Worm (Caenorhabditis elegans) whole organism, L3 larva: Measurements from ENCODE around the gene ptr-8.
A peak's percentile ranks its signal among the peaks of the same experiment; 100 is the strongest.

Experiments
- R02D3.7 ChIP-seq: fragments of 150-350 bp; optimal IDR thresholded peaks from 2 replicates; lab custom pipeline; 2014; ENCODE audit warnings: missing biosample characterization, missing genetic modification characterization
- egl-27 ChIP-seq: sonication (generic microtip); optimal IDR thresholded peaks from 4 replicates; lab custom pipeline; 2017; ENCODE audit warnings: missing biosample characterization, missing genetic modification reagents, missing genetic modification characterization
- elt-3 ChIP-seq, 3 experiments: fragments of 150-350 bp in 1 of 3; sonication (generic microtip) in 2 of 3; optimal IDR thresholded peaks; 2 replicates in 2 of 3; 4 replicates in 1 of 3; lab custom pipeline; 2014 to 2017; ENCODE audit warnings: missing biosample characterization in 3 of 3, missing genetic modification characterization in 3 of 3
- nhr-11 ChIP-seq: fragments of 150-350 bp; optimal IDR thresholded peaks from 2 replicates; lab custom pipeline; 2014; ENCODE audit warnings: missing biosample characterization, missing genetic modification characterization
- nhr-237 ChIP-seq: fragments of 150-350 bp; optimal IDR thresholded peaks from 2 replicates; lab custom pipeline; 2014; ENCODE audit warnings: missing biosample characterization, missing genetic modification characterization
- tbx-2 ChIP-seq: sonication (generic microtip); optimal IDR thresholded peaks from 2 replicates; lab custom pipeline; 2016; ENCODE audit warnings: mild to moderate bottlenecking, missing genetic modification characterization, missing compliant biosample characterization
- unc-62 ChIP-seq: fragments of 150-350 bp; sonication (generic microtip); optimal IDR thresholded peaks from 4 replicates; lab custom pipeline; 2014; ENCODE audit warnings: missing biosample characterization, missing genetic modification reagents, missing genetic modification characterization
- ztf-4 ChIP-seq: fragments of 150-350 bp; optimal IDR thresholded peaks from 2 replicates; lab custom pipeline; 2014; ENCODE audit warnings: missing biosample characterization, missing genetic modification characterization

DNA sequence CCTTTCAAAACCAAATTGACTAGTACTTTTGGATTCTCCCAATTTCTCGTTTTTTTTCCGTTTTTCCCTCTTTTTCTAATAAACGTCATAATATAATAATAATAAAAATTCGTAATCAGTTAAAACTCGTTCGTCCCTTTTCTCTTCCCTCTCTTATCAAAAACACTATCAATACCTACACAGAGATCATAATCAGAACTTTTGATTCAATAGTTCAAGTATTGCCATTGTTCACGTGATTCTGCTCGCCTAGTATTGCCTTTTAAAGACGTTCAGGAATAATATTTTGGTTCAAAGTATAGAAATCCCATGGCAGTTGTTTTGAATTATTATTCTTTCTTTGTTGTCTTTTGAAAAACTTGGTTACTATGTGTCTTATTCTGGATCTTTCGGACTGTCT lies 35.6 kb downstream of the ptr-8 start:
- TF ChIP-seq unc-62 (GFP tag; lab: Kevin White, UChicago) (no peak), ztf-4 (tag; lab: Kevin White, UChicago) (no peak), R02D3.7 (tag; lab: Kevin White, UChicago) (no peak), nhr-11 (tag; lab: Kevin White, UChicago) (no peak), tbx-2 (tag; lab: Kevin White, UChicago) (no peak), egl-27 (no peak), elt-3 (tag; optimal IDR thresholded peaks at IDR 0.05; lab: Kevin White, UChicago) (peak; percentile 16 to 65 (median 18)), nhr-237 (no peak)
